Worm (Caenorhabditis elegans): Measurements from ENCODE around the gene K11D12.7.

DNA sequence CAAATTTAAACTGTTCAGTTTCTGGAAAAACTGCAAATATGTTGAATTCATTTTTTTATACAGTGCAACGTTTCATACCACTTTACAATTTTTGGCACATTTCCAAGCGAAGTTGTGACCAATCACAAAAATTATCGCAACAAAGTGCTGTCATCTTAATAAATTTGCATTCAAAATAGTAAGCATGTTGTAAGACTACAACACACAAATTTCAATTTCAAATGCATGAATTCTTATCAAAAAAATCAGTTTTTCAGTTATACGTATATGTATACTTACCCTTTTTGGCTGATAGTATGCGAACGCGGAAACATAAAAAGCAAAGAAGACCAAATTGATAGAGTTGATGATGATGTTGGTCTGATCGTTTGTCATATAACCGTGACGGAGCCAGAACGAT lies 6.1 kb downstream of the K11D12.7 start:
- peak in 1 of 2 experiments; percentile 46 for TF ChIP-seq mdl-1 (tag; optimal IDR thresholded peaks at IDR 0.05)
- TF ChIP-seq nhr-11 (tag; optimal IDR thresholded peaks at IDR 0.05) = no peak
- no peak for TF ChIP-seq gei-8 (GFP tag; optimal IDR thresholded peaks at IDR 0.05)
- TF ChIP-seq madf-9 (GFP tag; conservative IDR thresholded peaks at IDR 0.05) = no peak
- TF ChIP-seq nhr-48 (tag; optimal IDR thresholded peaks at IDR 0.05) = peak; percentile 14
- TF ChIP-seq lin-29 (GFP tag; IDR thresholded peaks at IDR 0.05) = no peak
- TF ChIP-seq egl-27 (tag; optimal IDR thresholded peaks at IDR 0.05) = no peak
- TF ChIP-seq T26A8.4 (GFP tag; IDR thresholded peaks at IDR 0.05) = no peak
- no peak for TF ChIP-seq ces-1 (GFP tag; optimal IDR thresholded peaks at IDR 0.05)
